Worm (Caenorhabditis elegans) whole organism, early embryonic: ENCODE data around the gene col-38.

ENCODE experiments used
- F13C5.2 ChIP-seq: sonication (generic microtip); optimal IDR thresholded peaks from 2 replicates; lab custom pipeline; 2017; ENCODE audit warnings: mild to moderate bottlenecking, missing genetic modification characterization, inconsistent platforms, missing compliant biosample characterization
- ama-1 ChIP-seq: fragments of 150-350 bp; optimal IDR thresholded peaks from 2 replicates; lab custom pipeline; 2014
- ceh-13 ChIP-seq: fragments of 200-800 bp; sonication (Bioruptor generic); optimal IDR thresholded peaks from 2 replicates; lab custom pipeline; 2018; ENCODE audit warnings: mild to moderate bottlenecking, missing genetic modification characterization, missing compliant biosample characterization
- ets-7 ChIP-seq: sonication (generic microtip); optimal IDR thresholded peaks from 2 replicates; lab custom pipeline; 2016; ENCODE audit warnings: missing genotype, missing genetic modification characterization, missing compliant biosample characterization
- flt-1 ChIP-seq: fragments of 200-800 bp; sonication (Bioruptor generic); IDR thresholded peaks from 2 replicates; pipeline ENCODE4 v1.3.6; 2022; ENCODE audit warnings: missing genetic modification characterization, missing compliant biosample characterization
- hmbx-1 ChIP-seq: sonication (generic microtip); optimal IDR thresholded peaks from 2 replicates; lab custom pipeline; 2016; ENCODE audit warnings: mild to moderate bottlenecking, missing genetic modification characterization, missing compliant biosample characterization
- hnd-1 ChIP-seq: sonication (generic microtip); optimal IDR thresholded peaks from 2 replicates; lab custom pipeline; 2016; ENCODE audit warnings: missing genetic modification characterization, missing compliant biosample characterization
- scrt-1 ChIP-seq: fragments of 200-800 bp; sonication (Bioruptor generic); IDR thresholded peaks from 2 replicates; pipeline ENCODE4 v1.3.6; 2022; ENCODE audit warnings: missing genetic modification characterization, missing compliant biosample characterization
- tbx-37 ChIP-seq: fragments of 200-800 bp; sonication (Bioruptor generic); conservative IDR thresholded peaks from 2 replicates; pipeline ENCODE4 v1.3.6; 2022; ENCODE audit warnings: missing genetic modification reagents, missing genetic modification characterization, missing compliant biosample characterization

ce11 chrII:8529176-8529698 is 39.7 kb downstream of the col-38 start:
- no peak for TF ChIP-seq ceh-13 (GFP tag; lab: Kevin White, UChicago)
- no peak for TF ChIP-seq hnd-1 (tag; lab: Kevin White, UChicago)
- no peak for TF ChIP-seq ama-1
- no peak for TF ChIP-seq hmbx-1
- no peak for TF ChIP-seq flt-1
- TF ChIP-seq ets-7 (tag; lab: Kevin White, UChicago), result no peak
- TF ChIP-seq F13C5.2 (tag; lab: Kevin White, UChicago), result no peak
- TF ChIP-seq tbx-37 (GFP tag; lab: Robert Waterston, UW), result no peak
- no peak for TF ChIP-seq scrt-1 (GFP tag; lab: Robert Waterston, UW)
